Fruit fly (Drosophila melanogaster) whole organism, embryonic: ENCODE data around the gene RpS28-like.

Source experiments
- Bteb2 ChIP-seq: fragments of 200-800 bp; sonication (Bioruptor generic); optimal IDR thresholded peaks from 2 replicates; lab custom pipeline; 2016; ENCODE audit warnings: missing biosample characterization, missing genetic modification characterization
- CG11247 ChIP-seq: fragments of 200-800 bp; sonication (Bioruptor generic); IDR thresholded peaks from 2 replicates; pipeline ENCODE4 v1.3.6; 2022; ENCODE audit warnings: missing biosample characterization, missing genetic modification characterization
- CG13894 ChIP-seq: fragments of 200-800 bp; sonication (Bioruptor generic); optimal IDR thresholded peaks from 3 replicates; lab custom pipeline; 2018; ENCODE audit warnings: missing biosample characterization, mild to moderate bottlenecking, missing genetic modification characterization, moderate library complexity
- CG14710 ChIP-seq: fragments of 200-800 bp; sonication (Bioruptor generic); optimal IDR thresholded peaks from 3 replicates; lab custom pipeline; 2019; ENCODE audit warnings: missing biosample characterization, mild to moderate bottlenecking, missing genetic modification characterization, moderate library complexity
- CG15514 ChIP-seq: fragments of 200-800 bp; sonication (Bioruptor generic); optimal IDR thresholded peaks from 3 replicates; lab custom pipeline; 2017; ENCODE audit warnings: missing biosample characterization, missing genetic modification characterization, mild to moderate bottlenecking, moderate library complexity, missing genetic modification reagents
- CG1647 ChIP-seq: fragments of 200-800 bp; sonication (Bioruptor generic); optimal IDR thresholded peaks from 3 replicates; lab custom pipeline; 2016; ENCODE audit warnings: missing biosample characterization, missing genetic modification characterization
- CG2120 ChIP-seq: fragments of 200-800 bp; sonication (Bioruptor generic); optimal IDR thresholded peaks from 3 replicates; lab custom pipeline; 2016; ENCODE audit warnings: missing biosample characterization, missing genetic modification characterization
- CG32532 ChIP-seq: fragments of 200-800 bp; sonication (Bioruptor generic); IDR thresholded peaks from 2 replicates; pipeline ENCODE4 v1.3.6; 2022; ENCODE audit warnings: missing biosample characterization, missing genetic modification characterization
- CG6791 ChIP-seq: fragments of 200-800 bp; sonication (Bioruptor generic); IDR thresholded peaks from 3 replicates; pipeline ENCODE4 v1.3.6; 2022; ENCODE audit warnings: missing biosample characterization, missing genetic modification characterization; ENCODE audit not compliant: partially characterized antibody
- CG8359 ChIP-seq: fragments of 200-800 bp; sonication (Bioruptor generic); optimal IDR thresholded peaks from 2 replicates; lab custom pipeline; 2017; ENCODE audit warnings: missing biosample characterization, mild to moderate bottlenecking, missing genetic modification characterization, borderline replicate concordance
- CTCF ChIP-seq: fragments of 200-800 bp; sonication (Bioruptor generic); optimal IDR thresholded peaks from 2 replicates; lab custom pipeline; 2017; ENCODE audit warnings: missing biosample characterization, mild to moderate bottlenecking, missing genetic modification characterization, moderate library complexity
- Dek ChIP-seq: fragments of 200-800 bp; sonication (Bioruptor generic); optimal IDR thresholded peaks from 3 replicates; lab custom pipeline; 2019; ENCODE audit warnings: missing biosample characterization, mild to moderate bottlenecking, missing genetic modification characterization, moderate library complexity
- Dip3 ChIP-seq: fragments of 200-800 bp; sonication (Bioruptor generic); optimal IDR thresholded peaks from 3 replicates; lab custom pipeline; 2016; ENCODE audit warnings: missing biosample characterization, missing genetic modification characterization
- Eip74EF ChIP-seq, 2 experiments: fragments of 200-800 bp in 1 of 2; fragments of >200 bp in 1 of 2; sonication (Bioruptor generic) in 1 of 2; optimal IDR thresholded peaks; 2 replicates each; lab custom pipeline; 2017 to 2019; ENCODE audit warnings: missing biosample characterization in 2 of 2, missing genetic modification characterization in 2 of 2, mild to moderate bottlenecking in 1 of 2, moderate library complexity in 1 of 2
- HLH3B ChIP-seq: fragments of 200-800 bp; sonication (Bioruptor generic); IDR thresholded peaks from 2 replicates; pipeline ENCODE4 v1.3.6; 2022; ENCODE audit warnings: missing biosample characterization, missing genetic modification characterization
- HLH4C ChIP-seq: fragments of 200-800 bp; sonication (Bioruptor generic); IDR thresholded peaks from 3 replicates; pipeline ENCODE4 v1.3.6; 2022; ENCODE audit warnings: missing biosample characterization, missing genetic modification characterization; ENCODE audit not compliant: partially characterized antibody
- Hr39 ChIP-seq: fragments of >200 bp; optimal IDR thresholded peaks from 2 replicates; lab custom pipeline; 2017
- Hr51 ChIP-seq, 2 experiments: fragments of 200-800 bp; sonication (Bioruptor generic); optimal IDR thresholded peaks; 2 replicates in 1 of 2; 3 replicates in 1 of 2; lab custom pipeline; 2016 to 2018; ENCODE audit warnings: missing biosample characterization in 2 of 2, missing genetic modification characterization in 2 of 2, mild to moderate bottlenecking in 1 of 2, moderate library complexity in 1 of 2
- NfI ChIP-seq: fragments of 200-800 bp; sonication (Bioruptor generic); optimal IDR thresholded peaks from 3 replicates; lab custom pipeline; 2018; ENCODE audit warnings: missing biosample characterization, mild to moderate bottlenecking, missing genetic modification characterization, moderate library complexity
- Scr ChIP-seq: fragments of 200-800 bp; sonication (Bioruptor generic); IDR thresholded peaks from 2 replicates; pipeline ENCODE4 v1.3.6; 2022; ENCODE audit warnings: missing biosample characterization, missing genetic modification characterization; ENCODE audit not compliant: partially characterized antibody
- Usf ChIP-seq: fragments of 200-800 bp; sonication (Bioruptor generic); optimal IDR thresholded peaks from 2 replicates; lab custom pipeline; 2017; ENCODE audit warnings: missing genotype, missing biosample characterization, missing genetic modification characterization
- Xrp1 ChIP-seq: fragments of 200-800 bp; sonication (Bioruptor generic); IDR thresholded peaks from 2 replicates; pipeline ENCODE4 v1.3.6; 2022; ENCODE audit warnings: missing biosample characterization, missing genetic modification characterization
- amos ChIP-seq: fragments of 200-800 bp; sonication (Bioruptor generic); IDR thresholded peaks from 2 replicates; pipeline ENCODE4 v1.3.6; 2022; ENCODE audit warnings: missing biosample characterization, missing genetic modification characterization; ENCODE audit not compliant: partially characterized antibody
- gem ChIP-seq: fragments of 200-800 bp; sonication (Bioruptor generic); optimal IDR thresholded peaks from 2 replicates; lab custom pipeline; 2019; ENCODE audit warnings: missing biosample characterization, mild to moderate bottlenecking, missing genetic modification characterization, moderate library complexity
- lov ChIP-seq, 2 experiments: fragments of 200-800 bp in 1 of 2; fragments of >200 bp in 1 of 2; sonication (Bioruptor generic) in 1 of 2; IDR thresholded peaks in 1 of 2; optimal IDR thresholded peaks in 1 of 2; 2 replicates in 1 of 2; 3 replicates in 1 of 2; pipeline versions ENCODE4 v1.3.6 to Lab custom; 2017 to 2022; ENCODE audit warnings: missing biosample characterization in 1 of 2, missing genetic modification characterization in 1 of 2
- phol ChIP-seq: fragments of 200-800 bp; sonication (Bioruptor generic); optimal IDR thresholded peaks from 3 replicates; lab custom pipeline; 2018; ENCODE audit warnings: missing biosample characterization, mild to moderate bottlenecking, missing genetic modification characterization, moderate library complexity
- ranshi ChIP-seq: fragments of 200-800 bp; sonication (Bioruptor generic); IDR thresholded peaks from 2 replicates; pipeline ENCODE4 v1.3.6; 2022; ENCODE audit warnings: missing biosample characterization, missing genetic modification characterization
- schlank ChIP-seq: fragments of 200-800 bp; sonication (Bioruptor generic); optimal IDR thresholded peaks from 2 replicates; lab custom pipeline; 2018; ENCODE audit warnings: missing biosample characterization, mild to moderate bottlenecking, missing genetic modification characterization
- stwl ChIP-seq: fragments of 200-800 bp; sonication (Bioruptor generic); optimal IDR thresholded peaks from 3 replicates; lab custom pipeline; 2018; ENCODE audit warnings: missing biosample characterization, mild to moderate bottlenecking, missing genetic modification characterization, moderate library complexity
- usp ChIP-seq: fragments of >200 bp; optimal IDR thresholded peaks from 2 replicates; lab custom pipeline; 2017; ENCODE audit warnings: missing biosample characterization, missing genetic modification characterization
- wek ChIP-seq: fragments of 200-800 bp; sonication (Bioruptor generic); optimal IDR thresholded peaks from 3 replicates; lab custom pipeline; 2018; ENCODE audit warnings: missing biosample characterization, mild to moderate bottlenecking, missing genetic modification characterization, moderate library complexity
- zen ChIP-seq: fragments of 200-800 bp; sonication (Bioruptor generic); optimal IDR thresholded peaks from 3 replicates; lab custom pipeline; 2018; ENCODE audit warnings: missing biosample characterization, mild to moderate bottlenecking, missing genetic modification characterization, moderate library complexity

RpS28-like gene

DNA sequence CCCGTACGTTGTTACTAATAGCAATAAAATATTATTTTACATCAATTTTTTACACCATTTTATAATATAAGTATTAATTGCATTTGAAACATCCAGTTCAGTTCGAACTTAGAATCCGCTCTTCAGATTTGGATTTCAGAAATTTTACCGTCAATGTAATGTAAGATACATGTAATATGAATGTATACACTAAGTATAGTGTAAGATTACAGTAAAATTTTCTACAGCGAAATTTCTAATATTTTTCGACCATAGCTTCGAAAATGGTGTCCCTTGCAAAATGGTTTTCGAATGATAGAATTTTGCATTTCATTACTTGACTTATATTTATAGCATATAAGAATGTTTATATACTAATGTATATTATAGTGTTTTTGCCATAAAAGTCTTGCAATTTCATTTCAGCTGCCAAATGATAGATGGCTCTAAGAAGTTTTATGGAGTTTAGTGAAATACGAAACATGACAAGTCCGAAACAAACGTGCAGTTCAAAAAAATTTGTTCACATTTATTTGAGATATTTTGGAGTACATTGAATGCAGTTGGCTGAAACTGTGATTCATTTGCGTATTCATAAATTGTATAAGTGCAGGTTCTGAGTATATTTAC lies 28.0 kb downstream of the RpS28-like start (continued):
- TF ChIP-seq zen (tag; lab: Kevin White, UChicago) = peak; percentile 16
- TF ChIP-seq Scr (GFP tag; lab: Robert Waterston, UW) = 0 out of 2 replicates have a peak, but pooled peaks have one; percentile 36
- TF ChIP-seq Hr51 (GFP tag; optimal IDR thresholded peaks at IDR 0.05; lab: Kevin White, UChicago) = peak in 1 of 2 experiments; percentile 1
- TF ChIP-seq CTCF (GFP tag; lab: Kevin White, UChicago) = peak; percentile 90
- no peak for TF ChIP-seq lov (optimal IDR thresholded peaks at IDR 0.05; lab: Kevin White, UChicago)
- peak; percentile 12; the same call in 1 of the 3 replicates for TF ChIP-seq lov (GFP tag; IDR thresholded peaks at IDR 0.05; lab: Robert Waterston, UW)
- no peak for TF ChIP-seq schlank
- no peak for TF ChIP-seq CG2120 (GFP tag; lab: Kevin White, UChicago)
- no peak for TF ChIP-seq gem (tag; lab: Kevin White, UChicago)
- TF ChIP-seq usp (GFP tag; lab: Kevin White, UChicago) = no peak
- TF ChIP-seq HLH3B (GFP tag; lab: Robert Waterston, UW) = peak; percentile 9; the same call in 1 of the 2 replicates
- TF ChIP-seq HLH4C (GFP tag; lab: Robert Waterston, UW) = no peak
- TF ChIP-seq Usf (GFP tag; lab: Kevin White, UChicago) = no peak
- TF ChIP-seq NfI (GFP tag; lab: Kevin White, UChicago) = peak; percentile 2
- peak; percentile 16 for TF ChIP-seq stwl (tag; lab: Kevin White, UChicago)
- TF ChIP-seq phol = peak; percentile 9
- TF ChIP-seq Dip3 (GFP tag; lab: Kevin White, UChicago) = no peak
- peak; percentile 73 for TF ChIP-seq amos (GFP tag; lab: Robert Waterston, UW)
- no peak for TF ChIP-seq Bteb2 (GFP tag; lab: Kevin White, UChicago)
- TF ChIP-seq CG13894 = no peak
- no peak for TF ChIP-seq ranshi (GFP tag; lab: Robert Waterston, UW)
- no peak for TF ChIP-seq CG15514 (GFP tag; lab: Kevin White, UChicago)
- no peak for TF ChIP-seq CG8359
- no peak for TF ChIP-seq CG11247 (GFP tag; lab: Robert Waterston, UW)
- peak; percentile 3 for TF ChIP-seq CG14710
- no peak for TF ChIP-seq Eip74EF (GFP tag; optimal IDR thresholded peaks at IDR 0.05; lab: Kevin White, UChicago)
- peak; percentile 39; the same call in 1 of the 3 replicates for TF ChIP-seq CG6791
- TF ChIP-seq CG32532 (GFP tag; lab: Robert Waterston, UW) = peak; percentile 35; the same call in 1 of the 2 replicates
- TF ChIP-seq Xrp1 (GFP tag; lab: Robert Waterston, UW) = peak; percentile 11; the same call in 1 of the 2 replicates
- no peak for TF ChIP-seq CG1647 (GFP tag; lab: Kevin White, UChicago)

DNA sequence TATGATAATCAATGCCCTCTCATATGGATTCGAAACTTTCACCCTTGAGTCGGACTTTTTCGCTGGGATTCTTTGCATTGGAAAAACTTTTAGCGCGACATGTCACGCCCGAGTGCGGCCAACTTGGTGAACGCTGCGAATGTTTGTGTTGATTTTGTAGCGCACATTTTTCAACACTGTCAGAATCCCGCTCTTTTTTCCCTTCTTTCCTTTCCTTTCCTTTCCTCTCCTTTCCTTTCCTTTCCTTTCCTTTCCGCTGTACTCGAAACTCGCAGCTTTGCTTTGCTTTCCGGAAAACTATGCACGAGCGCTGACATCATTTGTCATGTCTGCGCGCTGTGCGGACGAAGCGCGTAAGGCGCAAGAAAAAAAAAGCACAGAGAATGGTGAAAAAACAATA lies 30.8 kb downstream of the RpS28-like start:
- TF ChIP-seq wek (GFP tag; lab: Kevin White, UChicago) (no peak), Dek (tag; lab: Kevin White, UChicago) (no peak), Hr39 (peak; percentile 96)
